Worm (Caenorhabditis elegans): ENCODE data around the gene M03F4.4.
A peak's percentile ranks its signal among the peaks of the same experiment; 100 is the strongest.

Gene M03F4.4

ce11 chrX:4932964-4933363 lies 24.3 kb downstream of the M03F4.4 start:
- no peak for TF ChIP-seq mxl-3 (GFP tag; optimal IDR thresholded peaks at IDR 0.05)
- TF ChIP-seq Y75B8A.6 (GFP tag; IDR thresholded peaks at IDR 0.05) = no peak
- TF ChIP-seq mep-1 (tag; optimal IDR thresholded peaks at IDR 0.05) = peak; percentile 8
- TF ChIP-seq D1046.2 (GFP tag; IDR thresholded peaks at IDR 0.05) = no peak
- TF ChIP-seq dmd-9 (GFP tag; IDR thresholded peaks at IDR 0.05) = no peak
- no peak for TF ChIP-seq dmd-6 (GFP tag; IDR thresholded peaks at IDR 0.05)
- TF ChIP-seq madf-9 (GFP tag; conservative IDR thresholded peaks at IDR 0.05) = no peak
- no peak for TF ChIP-seq zip-2 (tag; optimal IDR thresholded peaks at IDR 0.05)
- TF ChIP-seq egl-43 (GFP tag; IDR thresholded peaks at IDR 0.05) = no peak
- no peak for TF ChIP-seq egl-27 (tag; optimal IDR thresholded peaks at IDR 0.05)
- 0 out of 2 replicates have a peak, but pooled peaks have one; percentile 46 for TF ChIP-seq ctbp-1 (GFP tag; IDR thresholded peaks at IDR 0.05)
- 0 out of 2 replicates have a peak, but pooled peaks have one; percentile 44 for TF ChIP-seq hmg-1.1 (GFP tag; IDR thresholded peaks at IDR 0.05)

- no peak for TF ChIP-seq spr-3 (GFP tag; optimal IDR thresholded peaks at IDR 0.05)
- TF ChIP-seq F49E8.2 (tag; optimal IDR thresholded peaks at IDR 0.05; ENCODE audit: borderline replicate concordance) = no peak
- no peak for TF ChIP-seq T20F7.1 (GFP tag; optimal IDR thresholded peaks at IDR 0.05)
- TF ChIP-seq nhr-237 (tag; optimal IDR thresholded peaks at IDR 0.05) = no peak
- no peak for TF ChIP-seq egl-27 (tag; optimal IDR thresholded peaks at IDR 0.05)
- no peak for TF ChIP-seq mdl-1 (tag; optimal IDR thresholded peaks at IDR 0.05)
- no peak for TF ChIP-seq nhr-28 (tag; optimal IDR thresholded peaks at IDR 0.05)
- no peak for TF ChIP-seq ceh-62 (tag; optimal IDR thresholded peaks at IDR 0.05)
- no peak for TF ChIP-seq fkh-10 (GFP tag; optimal IDR thresholded peaks at IDR 0.05)
- no peak for TF ChIP-seq nhr-48 (tag; optimal IDR thresholded peaks at IDR 0.05)
- no peak for TF ChIP-seq ceh-82 (tag; optimal IDR thresholded peaks at IDR 0.05)
- TF ChIP-seq dmd-8 (GFP tag; IDR thresholded peaks at IDR 0.05) = no peak
Observed at ce11 chrX:4932023-4932422, 25.2 kb downstream of the M03F4.4 start.

- TF ChIP-seq Y48G9A.11 (GFP tag; IDR thresholded peaks at IDR 0.05) = no peak
- TF ChIP-seq daf-16 (GFP tag; optimal IDR thresholded peaks at IDR 0.05) = no peak
- no peak for TF ChIP-seq daf-16 (tag; optimal IDR thresholded peaks at IDR 0.05)
- no peak for TF ChIP-seq lin-29 (GFP tag; IDR thresholded peaks at IDR 0.05)
- TF ChIP-seq lim-7 (GFP tag; IDR thresholded peaks at IDR 0.05) = no peak
- TF ChIP-seq ceh-32 (tag; optimal IDR thresholded peaks at IDR 0.05; ENCODE audit: poor library complexity) = no peak
- TF ChIP-seq lir-3 (tag; optimal IDR thresholded peaks at IDR 0.05) = no peak
- no peak for TF ChIP-seq Y75B8A.6 (GFP tag; IDR thresholded peaks at IDR 0.05)
- TF ChIP-seq Y105C5A.15 (GFP tag; IDR thresholded peaks at IDR 0.05) = no peak
- no peak for TF ChIP-seq mdt-29 (GFP tag; IDR thresholded peaks at IDR 0.05)
- TF ChIP-seq hlh-30 (tag; optimal IDR thresholded peaks at IDR 0.05; ENCODE audit: insufficient read depth) = no peak
- TF ChIP-seq ama-1 (optimal IDR thresholded peaks at IDR 0.05) = no peak
Observed at ce11 chrX:4929657-4930056, 27.6 kb downstream of the M03F4.4 start, which contains the start of gene mct-4. mct-4 (minus strand) TSS chrX:4929757.

- TF ChIP-seq pqm-1 (tag; optimal IDR thresholded peaks at IDR 0.05) (peak; percentile 76), hlh-11 (tag; optimal IDR thresholded peaks at IDR 0.05) (peak; percentile 57), nhr-28 (tag; optimal IDR thresholded peaks at IDR 0.05) (peak; percentile 10), zip-11 (GFP tag; IDR thresholded peaks at IDR 0.05) (no peak), dve-1 (tag; optimal IDR thresholded peaks at IDR 0.05; ENCODE audit: insufficient read depth) (peak; percentile 42), ama-1 (optimal IDR thresholded peaks at IDR 0.05) (no peak), nhr-76 (tag; optimal IDR thresholded peaks at IDR 0.05) (no peak), mxl-2 (GFP tag; conservative IDR thresholded peaks at IDR 0.05) (no peak), ceh-82 (tag; optimal IDR thresholded peaks at IDR 0.05) (no peak), dmd-6 (GFP tag; IDR thresholded peaks at IDR 0.05) (peak; percentile 61), Y5F2A.4 (GFP tag; optimal IDR thresholded peaks at IDR 0.05) (no peak), lin-1 (GFP tag; IDR thresholded peaks at IDR 0.05) (no peak), daf-16 (GFP tag; optimal IDR thresholded peaks at IDR 0.05) (no peak), daf-16 (tag; optimal IDR thresholded peaks at IDR 0.05) (peak; percentile 63), ztf-7 (tag; optimal IDR thresholded peaks at IDR 0.05) (no peak), attf-4 (tag; optimal IDR thresholded peaks at IDR 0.05) (no peak)
Observed at ce11 chrX:4928118-4928517, 29.1 kb downstream of the M03F4.4 start.

Data from whole organism, L4 larva.